Worm (Caenorhabditis elegans) whole organism, L3 larva: ENCODE measurements around the gene H18N23.2.

Source experiments
- R02D3.7 ChIP-seq: fragments of 150-350 bp; optimal IDR thresholded peaks from 2 replicates; lab custom pipeline; 2014; ENCODE audit warnings: missing biosample characterization, missing genetic modification characterization
- ZK546.5 ChIP-seq: sonication (generic microtip); optimal IDR thresholded peaks from 2 replicates; lab custom pipeline; 2017; ENCODE audit warnings: missing biosample characterization, missing genetic modification characterization
- aly-2 ChIP-seq: fragments of 150-350 bp; optimal IDR thresholded peaks from 2 replicates; lab custom pipeline; 2014; ENCODE audit warnings: missing biosample characterization, missing genetic modification characterization
- ama-1 ChIP-seq: fragments of 150-350 bp; optimal IDR thresholded peaks from 2 replicates; lab custom pipeline; 2018
- ceh-16 ChIP-seq: sonication (generic microtip); optimal IDR thresholded peaks from 2 replicates; lab custom pipeline; 2017; ENCODE audit warnings: missing biosample characterization, missing genetic modification characterization
- ceh-28 ChIP-seq: fragments of 150-350 bp; optimal IDR thresholded peaks from 2 replicates; lab custom pipeline; 2014; ENCODE audit warnings: missing biosample characterization, missing genetic modification reagents, missing genetic modification characterization
- ceh-9 ChIP-seq: sonication (generic microtip); optimal IDR thresholded peaks from 2 replicates; lab custom pipeline; 2018; ENCODE audit warnings: missing biosample characterization, missing genetic modification characterization
- daf-12 ChIP-seq: fragments of 150-350 bp; optimal IDR thresholded peaks from 2 replicates; lab custom pipeline; 2014; ENCODE audit warnings: missing biosample characterization, missing genetic modification reagents, missing genetic modification characterization
- egl-27 ChIP-seq: sonication (generic microtip); optimal IDR thresholded peaks from 4 replicates; lab custom pipeline; 2017; ENCODE audit warnings: missing biosample characterization, missing genetic modification reagents, missing genetic modification characterization
- egl-5 ChIP-seq: fragments of 150-350 bp; optimal IDR thresholded peaks from 2 replicates; lab custom pipeline; 2017; ENCODE audit warnings: missing biosample characterization, missing genetic modification reagents, missing genetic modification characterization, inconsistent platforms
- elt-1 ChIP-seq: fragments of 150-350 bp; optimal IDR thresholded peaks from 2 replicates; lab custom pipeline; 2014; ENCODE audit warnings: missing biosample characterization, missing genetic modification characterization
- elt-2 ChIP-seq: sonication (generic microtip); optimal IDR thresholded peaks from 2 replicates; lab custom pipeline; 2016; ENCODE audit warnings: missing genetic modification reagents, mild to moderate bottlenecking, missing genetic modification characterization, missing compliant biosample characterization
- elt-3 ChIP-seq, 3 experiments: fragments of 150-350 bp in 1 of 3; sonication (generic microtip) in 2 of 3; optimal IDR thresholded peaks; 2 replicates in 2 of 3; 4 replicates in 1 of 3; lab custom pipeline; 2014 to 2017; ENCODE audit warnings: missing biosample characterization in 3 of 3, missing genetic modification characterization in 3 of 3
- eor-1 ChIP-seq, 2 experiments: fragments of 150-350 bp; optimal IDR thresholded peaks; 2 replicates each; lab custom pipeline; 2014 to 2018; ENCODE audit warnings: missing biosample characterization in 2 of 2, missing genetic modification characterization in 2 of 2
- fkh-10 ChIP-seq: sonication (generic microtip); optimal IDR thresholded peaks from 2 replicates; lab custom pipeline; 2017; ENCODE audit warnings: missing biosample characterization, missing genetic modification reagents, missing genetic modification characterization
- fkh-2 ChIP-seq: fragments of 150-350 bp; optimal IDR thresholded peaks from 2 replicates; lab custom pipeline; 2014; ENCODE audit warnings: missing biosample characterization, missing genetic modification reagents, missing genetic modification characterization
- fos-1 ChIP-seq: fragments of 150-350 bp; optimal IDR thresholded peaks from 2 replicates; lab custom pipeline; 2014; ENCODE audit warnings: missing biosample characterization, missing genetic modification characterization
- hmg-11 ChIP-seq: sonication (generic microtip); optimal IDR thresholded peaks from 2 replicates; lab custom pipeline; 2016; ENCODE audit warnings: missing genetic modification characterization, missing compliant biosample characterization
- jun-1 ChIP-seq: fragments of 150-350 bp; optimal IDR thresholded peaks from 2 replicates; lab custom pipeline; 2014; ENCODE audit warnings: missing biosample characterization, missing genetic modification reagents, missing genetic modification characterization
- lin-15B ChIP-seq: fragments of 150-350 bp; optimal IDR thresholded peaks from 2 replicates; lab custom pipeline; 2014; ENCODE audit warnings: missing biosample characterization, missing genetic modification characterization
- lin-39 ChIP-seq: fragments of 150-350 bp; optimal IDR thresholded peaks from 2 replicates; lab custom pipeline; 2018; ENCODE audit warnings: missing biosample characterization, missing genetic modification reagents, missing genetic modification characterization
- lsy-12 ChIP-seq: sonication (generic microtip); optimal IDR thresholded peaks from 2 replicates; lab custom pipeline; 2016; ENCODE audit warnings: mild to moderate bottlenecking, missing genetic modification characterization, missing compliant biosample characterization
- mdl-1 ChIP-seq: fragments of 150-350 bp; optimal IDR thresholded peaks from 2 replicates; lab custom pipeline; 2014; ENCODE audit warnings: missing biosample characterization, missing genetic modification characterization
- mml-1 ChIP-seq: fragments of 150-350 bp; sonication (generic microtip); optimal IDR thresholded peaks from 3 replicates; lab custom pipeline; 2014; ENCODE audit warnings: missing biosample characterization, missing genetic modification characterization
- nfya-1 ChIP-seq: sonication (generic microtip); optimal IDR thresholded peaks from 2 replicates; lab custom pipeline; 2017; ENCODE audit warnings: missing genetic modification characterization, mild to moderate bottlenecking, missing compliant biosample characterization, antibody characterized with exemption, moderate library complexity; ENCODE audit not compliant: insufficient read depth
- nhr-11 ChIP-seq: fragments of 150-350 bp; optimal IDR thresholded peaks from 2 replicates; lab custom pipeline; 2014; ENCODE audit warnings: missing biosample characterization, missing genetic modification characterization
- nhr-12 ChIP-seq: fragments of 150-350 bp; optimal IDR thresholded peaks from 2 replicates; lab custom pipeline; 2014; ENCODE audit warnings: missing biosample characterization, missing genetic modification characterization
- nhr-23 ChIP-seq: fragments of 150-350 bp; optimal IDR thresholded peaks from 2 replicates; lab custom pipeline; 2014; ENCODE audit warnings: missing biosample characterization, missing genetic modification reagents, missing genetic modification characterization
- nhr-237 ChIP-seq: fragments of 150-350 bp; optimal IDR thresholded peaks from 2 replicates; lab custom pipeline; 2014; ENCODE audit warnings: missing biosample characterization, missing genetic modification characterization
- nhr-25 ChIP-seq: sonication (generic microtip); optimal IDR thresholded peaks from 2 replicates; lab custom pipeline; 2017; ENCODE audit warnings: missing biosample characterization, missing genetic modification characterization
- nhr-43 ChIP-seq: sonication (generic microtip); optimal IDR thresholded peaks from 2 replicates; lab custom pipeline; 2016; ENCODE audit warnings: mild to moderate bottlenecking, missing genetic modification characterization, missing compliant biosample characterization; ENCODE audit not compliant: poor library complexity, severe bottlenecking
- nhr-67 ChIP-seq: fragments of 150-350 bp; optimal IDR thresholded peaks from 2 replicates; lab custom pipeline; 2014; ENCODE audit warnings: missing biosample characterization, missing genetic modification characterization
- nhr-76 ChIP-seq: fragments of 150-350 bp; sonication (generic microtip); optimal IDR thresholded peaks from 5 replicates; lab custom pipeline; 2014; ENCODE audit warnings: missing biosample characterization, missing genetic modification characterization
- nhr-77 ChIP-seq: fragments of 150-350 bp; optimal IDR thresholded peaks from 2 replicates; lab custom pipeline; 2014; ENCODE audit warnings: missing biosample characterization, missing genetic modification characterization
- pha-4 ChIP-seq: fragments of 150-350 bp; optimal IDR thresholded peaks from 2 replicates; lab custom pipeline; 2014; ENCODE audit warnings: missing biosample characterization, missing genetic modification reagents, missing genetic modification characterization
- pqm-1 ChIP-seq: fragments of 150-350 bp; optimal IDR thresholded peaks from 2 replicates; lab custom pipeline; 2017; ENCODE audit warnings: missing biosample characterization, missing genetic modification characterization, inconsistent platforms
- skn-1 ChIP-seq: fragments of 150-350 bp; optimal IDR thresholded peaks from 2 replicates; lab custom pipeline; 2014; ENCODE audit warnings: missing biosample characterization, missing genetic modification characterization
- snpc-4 ChIP-seq: fragments of 150-350 bp; optimal IDR thresholded peaks from 2 replicates; lab custom pipeline; 2014; ENCODE audit warnings: missing biosample characterization, missing genetic modification characterization
- tbx-2 ChIP-seq: sonication (generic microtip); optimal IDR thresholded peaks from 2 replicates; lab custom pipeline; 2016; ENCODE audit warnings: mild to moderate bottlenecking, missing genetic modification characterization, missing compliant biosample characterization
- unc-62 ChIP-seq: fragments of 150-350 bp; sonication (generic microtip); optimal IDR thresholded peaks from 4 replicates; lab custom pipeline; 2014; ENCODE audit warnings: missing biosample characterization, missing genetic modification reagents, missing genetic modification characterization
- ztf-11 ChIP-seq: fragments of 150-350 bp; optimal IDR thresholded peaks from 2 replicates; lab custom pipeline; 2014; ENCODE audit warnings: missing biosample characterization, missing genetic modification characterization
- ztf-4 ChIP-seq: fragments of 150-350 bp; optimal IDR thresholded peaks from 2 replicates; lab custom pipeline; 2014; ENCODE audit warnings: missing biosample characterization, missing genetic modification characterization

H18N23.2 gene

ce11 chrX:17685959-17686358 is 45.3 kb upstream of the H18N23.2 start:
- TF ChIP-seq nhr-77 (tag; lab: Kevin White, UChicago) (no peak), nhr-25 (tag; lab: Kevin White, UChicago) (peak; percentile 10), nhr-23 (tag; lab: Kevin White, UChicago) (peak; percentile 82)

ce11 chrX:17684767-17685166 is 44.1 kb upstream of the H18N23.2 start, which contains the start of gene T23E7.6:
Gene T23E7.6, minus strand, starts transcription at chrX:17684811.
- TF ChIP-seq fos-1 (tag; lab: Kevin White, UChicago) (no peak), ceh-16 (tag; lab: Kevin White, UChicago) (no peak), egl-5 (no peak), nfya-1 (tag; lab: Kevin White, UChicago) (no peak), nhr-12 (tag; lab: Kevin White, UChicago) (no peak), elt-3 (tag; optimal IDR thresholded peaks at IDR 0.05; lab: Kevin White, UChicago) (peak in 1 of 3 experiments; percentile 38), pqm-1 (tag; lab: Kevin White, UChicago) (no peak), ceh-9 (tag; lab: Kevin White, UChicago) (no peak), ceh-28 (no peak), mdl-1 (tag; lab: Kevin White, UChicago) (no peak), tbx-2 (no peak), daf-12 (tag; lab: Kevin White, UChicago) (no peak), nhr-77 (tag; lab: Kevin White, UChicago) (no peak), R02D3.7 (tag; lab: Kevin White, UChicago) (no peak), elt-2 (tag; lab: Kevin White, UChicago) (no peak), ZK546.5 (tag; lab: Kevin White, UChicago) (no peak), jun-1 (tag; lab: Kevin White, UChicago) (no peak), lsy-12 (tag; lab: Kevin White, UChicago) (no peak), eor-1 (tag; optimal IDR thresholded peaks at IDR 0.05; lab: Kevin White, UChicago) (no peak), fkh-2 (no peak), nhr-11 (tag; lab: Kevin White, UChicago) (no peak), nhr-25 (tag; lab: Kevin White, UChicago) (peak; percentile 83), lin-15B (tag; lab: Kevin White, UChicago) (no peak), lin-39 (tag; lab: Kevin White, UChicago) (no peak), nhr-76 (tag; lab: Kevin White, UChicago) (no peak), skn-1 (tag; lab: Kevin White, UChicago) (no peak), elt-1 (tag; lab: Kevin White, UChicago) (peak; percentile 88), nhr-237 (tag; lab: Kevin White, UChicago) (no peak), nhr-23 (tag; lab: Kevin White, UChicago) (peak; percentile 97), aly-2 (tag; lab: Kevin White, UChicago) (no peak), nhr-43 (peak; percentile 8), ztf-11 (tag; lab: Kevin White, UChicago) (no peak), snpc-4 (tag; lab: Kevin White, UChicago) (no peak), mml-1 (no peak), pha-4 (no peak), nhr-67 (tag; lab: Kevin White, UChicago) (no peak), ztf-4 (tag; lab: Kevin White, UChicago) (no peak), ama-1 (lab: Kevin White, UChicago) (no peak), hmg-11 (tag; lab: Kevin White, UChicago) (no peak), unc-62 (GFP tag; lab: Kevin White, UChicago) (no peak), egl-27 (tag; lab: Kevin White, UChicago) (no peak), fkh-10 (no peak)

ce11 chrX:17683698-17684097 is 43.0 kb upstream of the H18N23.2 start:
- no peak for TF ChIP-seq nfya-1 (tag; lab: Kevin White, UChicago)
- peak; percentile 31 for TF ChIP-seq nhr-23 (tag; lab: Kevin White, UChicago)
